Worm (Caenorhabditis elegans): Measurements from ENCODE around the gene dph-7.

dph-7 gene

DNA sequence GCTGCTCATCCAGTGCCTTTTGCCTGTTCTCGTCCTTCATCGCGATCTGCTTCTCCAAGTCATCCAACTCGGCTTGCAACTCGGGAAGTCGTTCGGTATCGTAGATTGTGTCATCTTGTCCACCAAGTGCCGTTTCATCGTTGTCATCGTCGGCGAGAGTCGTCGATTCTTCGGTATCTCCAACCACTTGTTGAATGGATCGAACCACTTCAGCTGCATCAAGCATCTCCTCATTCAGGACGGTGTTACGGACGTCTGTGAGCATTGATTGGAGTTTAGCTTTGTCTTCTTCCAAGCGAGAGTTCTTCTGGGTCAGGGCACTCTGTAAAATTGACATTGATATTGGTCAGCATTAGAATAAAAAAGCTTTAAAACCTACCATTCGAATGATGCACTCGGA is 9.4 kb upstream of the dph-7 start:
- TF ChIP-seq unc-39 (tag; optimal IDR thresholded peaks at IDR 0.05) = no peak
- TF ChIP-seq ceh-39 (tag; optimal IDR thresholded peaks at IDR 0.05) = no peak
- no peak for TF ChIP-seq mab-5 (tag; optimal IDR thresholded peaks at IDR 0.05)
- TF ChIP-seq tbx-8 (GFP tag; optimal IDR thresholded peaks at IDR 0.05) = no peak
- no peak for TF ChIP-seq nhr-237 (tag; optimal IDR thresholded peaks at IDR 0.05)
- TF ChIP-seq elt-3 (tag; optimal IDR thresholded peaks at IDR 0.05) = no peak
- no peak for TF ChIP-seq mls-2 (tag; optimal IDR thresholded peaks at IDR 0.05)
- no peak for TF ChIP-seq zip-8 (tag; optimal IDR thresholded peaks at IDR 0.05)
- no peak for TF ChIP-seq pha-4 (tag; optimal IDR thresholded peaks at IDR 0.05)
- TF ChIP-seq ztf-11 (tag; optimal IDR thresholded peaks at IDR 0.05) = no peak
- no peak for TF ChIP-seq nhr-76 (tag; optimal IDR thresholded peaks at IDR 0.05)
- TF ChIP-seq nhr-28 (tag; optimal IDR thresholded peaks at IDR 0.05) = no peak
- no peak for TF ChIP-seq ces-1 (GFP tag; optimal IDR thresholded peaks at IDR 0.05)
- TF ChIP-seq ceh-83 (GFP tag; optimal IDR thresholded peaks at IDR 0.05) = no peak
- no peak for TF ChIP-seq lin-13 (tag; optimal IDR thresholded peaks at IDR 0.05)
- no peak for TF ChIP-seq unc-120 (tag; optimal IDR thresholded peaks at IDR 0.05; ENCODE audit: poor library complexity, severe bottlenecking)
- TF ChIP-seq nhr-12 (tag; optimal IDR thresholded peaks at IDR 0.05) = no peak
- no peak for TF ChIP-seq hlh-1 (tag; optimal IDR thresholded peaks at IDR 0.05)
- TF ChIP-seq flh-1 (GFP tag; optimal IDR thresholded peaks at IDR 0.05) = no peak
- no peak for TF ChIP-seq ceh-43 (GFP tag; optimal IDR thresholded peaks at IDR 0.05)

DNA sequence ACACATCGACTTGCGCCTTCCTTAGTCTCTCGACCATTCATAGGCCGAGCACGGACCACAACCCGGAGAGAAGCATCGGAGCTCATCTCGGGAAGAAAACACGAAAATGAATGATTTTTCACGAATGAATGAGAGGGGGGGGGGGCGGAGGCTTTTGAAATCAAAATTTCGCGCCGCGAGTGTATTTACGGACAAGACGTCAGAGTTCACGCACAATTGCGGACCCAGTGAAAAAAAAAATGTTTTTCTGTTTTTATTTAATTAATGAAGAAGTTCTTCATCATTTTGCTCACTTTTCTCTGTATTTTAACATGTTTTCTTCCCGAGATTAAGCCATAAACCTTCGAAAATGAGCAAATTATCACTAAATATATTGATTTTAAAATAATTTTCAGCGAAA is 7.8 kb upstream of the dph-7 start, which contains the start of the genes klp-19 and slc-36.1:
TSS of gene klp-19 (minus strand) at position 153 of the 400 bp plus-strand sequence.
TSS of gene slc-36.1 (plus strand) at position 396 of the 400 bp plus-strand sequence.
- TF ChIP-seq zip-8 (tag; optimal IDR thresholded peaks at IDR 0.05) (no peak), ceh-43 (GFP tag; optimal IDR thresholded peaks at IDR 0.05) (no peak), lsy-2 (tag; optimal IDR thresholded peaks at IDR 0.05) (no peak), unc-62 (GFP tag; optimal IDR thresholded peaks at IDR 0.05) (no peak), elt-1 (tag; optimal IDR thresholded peaks at IDR 0.05; ENCODE audit: borderline replicate concordance, insufficient read depth) (no peak), ham-2 (GFP tag; optimal IDR thresholded peaks at IDR 0.05) (no peak), drap-1 (GFP tag; optimal IDR thresholded peaks at IDR 0.05) (no peak), pha-4 (tag; optimal IDR thresholded peaks at IDR 0.05) (no peak), sptf-1 (tag; optimal IDR thresholded peaks at IDR 0.05) (peak; percentile 38), tbx-8 (GFP tag; optimal IDR thresholded peaks at IDR 0.05) (no peak), ces-1 (GFP tag; optimal IDR thresholded peaks at IDR 0.05) (peak; percentile 86), nhr-28 (tag; optimal IDR thresholded peaks at IDR 0.05) (no peak), M03D4.4 (tag; optimal IDR thresholded peaks at IDR 0.05) (peak; percentile 17), unc-120 (tag; optimal IDR thresholded peaks at IDR 0.05; ENCODE audit: poor library complexity, severe bottlenecking) (no peak), cnd-1 (tag; optimal IDR thresholded peaks at IDR 0.05) (no peak)

DNA sequence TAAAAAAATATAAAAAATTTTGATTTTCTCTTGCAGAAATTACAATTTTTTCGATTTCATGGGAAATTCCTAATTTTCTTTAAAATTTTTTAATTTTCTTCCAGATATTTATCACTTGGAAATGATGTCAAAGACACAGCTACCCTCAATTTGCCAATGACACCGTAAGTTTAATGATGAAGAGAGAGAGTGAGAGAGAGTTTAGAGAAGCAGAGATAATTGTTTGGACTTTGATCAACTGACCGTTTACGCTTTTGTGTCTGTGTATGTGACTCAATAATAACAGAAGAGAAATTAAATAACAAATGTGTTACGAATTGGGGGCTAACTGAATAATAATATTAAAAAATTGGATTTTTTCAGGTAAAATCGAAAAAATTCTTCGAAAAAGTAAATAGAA is 4.4 kb upstream of the dph-7 start:
- TF ChIP-seq unc-62 (GFP tag; optimal IDR thresholded peaks at IDR 0.05) (no peak), mab-5 (tag; optimal IDR thresholded peaks at IDR 0.05) (no peak), ceh-83 (GFP tag; optimal IDR thresholded peaks at IDR 0.05) (no peak), nhr-237 (tag; optimal IDR thresholded peaks at IDR 0.05) (peak; percentile 14)

DNA sequence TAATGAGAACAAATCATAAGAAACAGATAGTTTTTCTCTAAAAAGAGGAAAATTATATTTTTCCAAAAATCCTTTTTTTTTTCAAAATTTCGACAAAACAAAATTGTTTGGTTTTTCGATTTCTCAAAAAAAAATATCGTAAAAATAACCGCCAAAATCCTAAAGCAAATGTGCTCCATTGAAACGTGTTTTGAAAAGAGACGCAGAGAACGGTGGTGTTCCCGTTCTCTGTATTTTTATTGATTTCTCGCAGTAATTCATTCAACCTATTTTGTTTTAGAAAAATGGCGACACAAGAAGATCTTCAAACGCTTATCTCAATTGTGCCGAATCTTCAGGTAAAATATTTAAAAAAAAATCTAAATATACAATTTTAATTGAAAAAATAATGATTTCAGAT is 1.1 kb upstream of the dph-7 start, which contains the start of gene Y43F4B.10:
TSS of gene Y43F4B.10 (plus strand) at position 281 of the 400 bp plus-strand sequence.
- TF ChIP-seq mep-1 (tag; optimal IDR thresholded peaks at IDR 0.05) = peak; percentile 28
- no peak for TF ChIP-seq drap-1 (GFP tag; optimal IDR thresholded peaks at IDR 0.05)
- TF ChIP-seq lin-13 (tag; optimal IDR thresholded peaks at IDR 0.05) = no peak
- no peak for TF ChIP-seq unc-120 (tag; optimal IDR thresholded peaks at IDR 0.05; ENCODE audit: poor library complexity, severe bottlenecking)
- peak; percentile 25 for TF ChIP-seq lsy-2 (tag; optimal IDR thresholded peaks at IDR 0.05)
- TF ChIP-seq cnd-1 (tag; optimal IDR thresholded peaks at IDR 0.05) = no peak
- TF ChIP-seq snpc-4 (tag; optimal IDR thresholded peaks at IDR 0.05) = no peak
- no peak for TF ChIP-seq sptf-1 (tag; optimal IDR thresholded peaks at IDR 0.05)
- no peak for TF ChIP-seq ztf-11 (tag; optimal IDR thresholded peaks at IDR 0.05)
- TF ChIP-seq ceh-83 (GFP tag; optimal IDR thresholded peaks at IDR 0.05) = no peak
- no peak for TF ChIP-seq ceh-43 (GFP tag; optimal IDR thresholded peaks at IDR 0.05)
- TF ChIP-seq M03D4.4 (tag; optimal IDR thresholded peaks at IDR 0.05) = no peak
- TF ChIP-seq nhr-2 (tag; optimal IDR thresholded peaks at IDR 0.05) = no peak
- TF ChIP-seq nhr-237 (tag; optimal IDR thresholded peaks at IDR 0.05) = peak; percentile 24
- no peak for TF ChIP-seq lin-32 (GFP tag; optimal IDR thresholded peaks at IDR 0.05)
- no peak for TF ChIP-seq pha-4 (tag; optimal IDR thresholded peaks at IDR 0.05)
- no peak for TF ChIP-seq mls-2 (tag; optimal IDR thresholded peaks at IDR 0.05)
- no peak for TF ChIP-seq tbx-8 (GFP tag; optimal IDR thresholded peaks at IDR 0.05)
- no peak for TF ChIP-seq bed-3 (GFP tag; optimal IDR thresholded peaks at IDR 0.05)
- TF ChIP-seq ceh-39 (tag; optimal IDR thresholded peaks at IDR 0.05) = peak; percentile 79
- TF ChIP-seq elt-1 (tag; optimal IDR thresholded peaks at IDR 0.05; ENCODE audit: borderline replicate concordance, insufficient read depth) = no peak
- TF ChIP-seq flh-1 (GFP tag; optimal IDR thresholded peaks at IDR 0.05) = no peak
- TF ChIP-seq mab-5 (tag; optimal IDR thresholded peaks at IDR 0.05) = no peak
- TF ChIP-seq nhr-12 (tag; optimal IDR thresholded peaks at IDR 0.05) = no peak
- no peak for TF ChIP-seq unc-62 (GFP tag; optimal IDR thresholded peaks at IDR 0.05)
- TF ChIP-seq nhr-28 (tag; optimal IDR thresholded peaks at IDR 0.05) = no peak
- TF ChIP-seq elt-3 (tag; optimal IDR thresholded peaks at IDR 0.05) = no peak
- no peak for TF ChIP-seq unc-39 (tag; optimal IDR thresholded peaks at IDR 0.05)
- no peak for TF ChIP-seq zip-8 (tag; optimal IDR thresholded peaks at IDR 0.05)
- no peak for TF ChIP-seq blmp-1 (tag; optimal IDR thresholded peaks at IDR 0.05)
- peak; percentile 65 for TF ChIP-seq ces-1 (GFP tag; optimal IDR thresholded peaks at IDR 0.05)
- TF ChIP-seq hlh-1 (tag; optimal IDR thresholded peaks at IDR 0.05) = no peak
- no peak for TF ChIP-seq nhr-76 (tag; optimal IDR thresholded peaks at IDR 0.05)
- TF ChIP-seq ham-2 (GFP tag; optimal IDR thresholded peaks at IDR 0.05) = no peak
- no peak for TF ChIP-seq sem-2 (GFP tag; optimal IDR thresholded peaks at IDR 0.05)
